Fruit fly (Drosophila melanogaster) whole organism, embryonic: ENCODE measurements around the gene CG16710.

Source experiments
- Abd-B ChIP-seq: fragments of 200-800 bp; sonication (Bioruptor generic); optimal IDR thresholded peaks from 2 replicates; lab custom pipeline; 2018; ENCODE audit warnings: missing biosample characterization, mild to moderate bottlenecking, missing genetic modification characterization, moderate library complexity
- CG12744 ChIP-seq: fragments of 200-800 bp; sonication (Bioruptor generic); optimal IDR thresholded peaks from 2 replicates; lab custom pipeline; 2016; ENCODE audit warnings: missing biosample characterization, missing genetic modification characterization
- CG2129 ChIP-seq: fragments of 200-800 bp; sonication (Bioruptor generic); IDR thresholded peaks from 2 replicates; pipeline ENCODE4 v1.3.6; 2022; ENCODE audit warnings: missing biosample characterization, missing genetic modification characterization; ENCODE audit not compliant: partially characterized antibody
- CG33557 ChIP-seq: fragments of 200-800 bp; sonication (Bioruptor generic); optimal IDR thresholded peaks from 2 replicates; lab custom pipeline; 2019; ENCODE audit warnings: missing biosample characterization, mild to moderate bottlenecking, missing genetic modification characterization, moderate library complexity
- CG3847 ChIP-seq: fragments of 200-800 bp; sonication (Bioruptor generic); IDR thresholded peaks from 2 replicates; pipeline ENCODE4 v1.3.6; 2022; ENCODE audit warnings: missing biosample characterization, missing genetic modification characterization
- CG9932 ChIP-seq: fragments of 200-800 bp; sonication (Bioruptor generic); IDR thresholded peaks from 2 replicates; pipeline ENCODE4 v1.3.6; 2022; ENCODE audit warnings: missing biosample characterization, missing genetic modification characterization
- Doc3 ChIP-seq: fragments of 200-800 bp; sonication (Bioruptor generic); IDR thresholded peaks from 3 replicates; pipeline ENCODE4 v1.3.6; 2022; ENCODE audit warnings: missing biosample characterization, missing genetic modification characterization; ENCODE audit not compliant: partially characterized antibody
- HLH4C ChIP-seq: fragments of 200-800 bp; sonication (Bioruptor generic); IDR thresholded peaks from 3 replicates; pipeline ENCODE4 v1.3.6; 2022; ENCODE audit warnings: missing biosample characterization, missing genetic modification characterization; ENCODE audit not compliant: partially characterized antibody
- Poxn ChIP-seq: fragments of 200-800 bp; sonication (Bioruptor generic); IDR thresholded peaks from 2 replicates; pipeline ENCODE4 v1.3.6; 2022; ENCODE audit warnings: missing biosample characterization, missing genetic modification characterization
- Usf ChIP-seq: fragments of 200-800 bp; sonication (Bioruptor generic); optimal IDR thresholded peaks from 2 replicates; lab custom pipeline; 2017; ENCODE audit warnings: missing genotype, missing biosample characterization, missing genetic modification characterization
- dmrt99B ChIP-seq: fragments of 200-800 bp; sonication (Bioruptor generic); optimal IDR thresholded peaks from 2 replicates; lab custom pipeline; 2018; ENCODE audit warnings: missing biosample characterization, mild to moderate bottlenecking, missing genetic modification characterization, moderate library complexity
- gsb-n ChIP-seq: fragments of 200-800 bp; sonication (Bioruptor generic); optimal IDR thresholded peaks from 3 replicates; lab custom pipeline; 2018; ENCODE audit warnings: missing biosample characterization, mild to moderate bottlenecking, missing genetic modification characterization
- maf-S ChIP-seq: fragments of 200-800 bp; sonication (Bioruptor generic); optimal IDR thresholded peaks from 2 replicates; lab custom pipeline; 2016; ENCODE audit warnings: missing biosample characterization, missing genetic modification characterization

- peak; percentile 4 for TF ChIP-seq gsb-n (tag; lab: Kevin White, UChicago)
- TF ChIP-seq Usf = peak; percentile 64
- TF ChIP-seq maf-S = peak; percentile 73
- no peak for TF ChIP-seq Doc3 (GFP tag; lab: Robert Waterston, UW)
- TF ChIP-seq HLH4C = no peak
- peak; percentile 84 for TF ChIP-seq dmrt99B (tag; lab: Kevin White, UChicago)
- TF ChIP-seq CG2129 (GFP tag; lab: Robert Waterston, UW) = no peak
- TF ChIP-seq CG3847 (GFP tag; lab: Robert Waterston, UW) = peak; percentile 76
- peak; percentile 90 for TF ChIP-seq CG9932 (GFP tag; lab: Robert Waterston, UW)
- no peak; the same call in 1 of the 2 replicates for TF ChIP-seq Poxn (GFP tag; lab: Robert Waterston, UW)
- peak; percentile 58 for TF ChIP-seq Abd-B (GFP tag; lab: Kevin White, UChicago)
- TF ChIP-seq CG12744 = peak; percentile 53
- no peak for TF ChIP-seq CG33557 (GFP tag; lab: Kevin White, UChicago)
These were observed 44.4 kb downstream of the CG16710 start for dm6 chr3R:23726740-23727139.
